Fruit fly (Drosophila melanogaster) S2 (cell line): Measurements from ENCODE around the gene CG43251.

Experiments
- CG8478 ChIP-seq: fragments of >200 bp; optimal IDR thresholded peaks from 2 replicates; lab custom pipeline; 2018
- CTCF ChIP-seq, 2 experiments: fragments of >200 bp; optimal IDR thresholded peaks; 2 replicates each; lab custom pipeline; 2018

The CG43251 gene

dm6 chr3L:20758583-20758982 lies at the start of gene CG43251:
Gene CG43251 (plus strand): TSS chr3L:20758883.
- TF ChIP-seq CG8478 (lab: Kevin White, UChicago) (no peak), CTCF (optimal IDR thresholded peaks at IDR 0.05; lab: Kevin White, UChicago) (no peak)

- TF ChIP-seq CG8478 (lab: Kevin White, UChicago), result no peak
- TF ChIP-seq CTCF (optimal IDR thresholded peaks at IDR 0.05; lab: Kevin White, UChicago), result no peak
These were observed 48.1 kb upstream of the CG43251 start for dm6 chr3L:20710475-20711177.

dm6 chr3L:20711397-20711796 lies 47.3 kb upstream of the CG43251 start:
- no peak for TF ChIP-seq CG8478 (lab: Kevin White, UChicago)
- TF ChIP-seq CTCF (optimal IDR thresholded peaks at IDR 0.05; lab: Kevin White, UChicago), result peak; percentile 84 to 95

DNA sequence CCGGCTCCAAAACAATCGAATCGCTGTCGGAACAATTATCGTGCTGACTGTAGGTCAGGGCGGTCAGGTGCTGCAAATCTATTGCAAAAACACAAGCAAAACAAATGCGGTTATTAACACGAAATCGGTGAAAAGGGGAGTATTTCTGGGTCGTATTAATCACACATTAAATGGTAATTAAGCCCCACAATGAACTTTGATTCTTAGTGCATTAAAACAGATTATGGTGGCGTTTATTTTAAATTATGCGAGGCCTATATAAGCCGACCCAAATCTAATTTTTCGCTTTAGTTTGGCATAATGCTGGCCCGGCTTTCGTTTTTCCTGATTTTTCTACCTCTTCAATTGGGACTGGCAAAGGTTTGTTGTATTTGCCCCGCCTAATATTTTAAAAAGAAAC lies 44.9 kb upstream of the CG43251 start, which contains the start of gene CG34260:
TSS of gene CG34260 (plus strand) at position 301 of the 400 bp plus-strand sequence.
- TF ChIP-seq CTCF (optimal IDR thresholded peaks at IDR 0.05; lab: Kevin White, UChicago) (no peak), CG8478 (lab: Kevin White, UChicago) (no peak)

dm6 chr3L:20719100-20719499 lies 39.6 kb upstream of the CG43251 start, which contains the start of gene cmpy:
Gene cmpy (minus strand): TSS chr3L:20719200.
- TF ChIP-seq CG8478 (lab: Kevin White, UChicago), result no peak
- no peak for TF ChIP-seq CTCF (optimal IDR thresholded peaks at IDR 0.05; lab: Kevin White, UChicago)

DNA sequence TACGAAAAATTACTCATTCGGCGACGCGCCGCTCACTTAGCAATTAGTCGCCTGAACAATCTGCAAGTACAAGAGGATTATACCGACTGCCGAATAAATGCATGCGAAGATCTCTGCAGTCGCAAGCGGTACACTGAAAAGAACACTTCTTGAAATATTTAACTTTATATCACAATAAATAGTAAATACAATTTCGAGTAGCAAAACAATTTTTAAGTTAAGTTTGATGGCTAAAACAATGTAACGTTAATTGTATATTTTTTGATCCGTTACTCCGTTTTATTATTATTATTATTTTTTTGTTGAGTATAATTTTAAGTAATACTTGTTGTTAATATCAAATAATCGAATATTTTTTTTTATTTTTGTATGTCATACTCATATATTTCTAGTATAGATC lies 29.3 kb upstream of the CG43251 start:
- TF ChIP-seq CTCF (optimal IDR thresholded peaks at IDR 0.05; lab: Kevin White, UChicago) (no peak), CG8478 (lab: Kevin White, UChicago) (no peak)

- TF ChIP-seq CTCF (optimal IDR thresholded peaks at IDR 0.05; lab: Kevin White, UChicago), result no peak
These were observed 28.1 kb upstream of the CG43251 start, which contains the start of gene CG13252 for dm6 chr3L:20730323-20731238. Gene CG13252 (plus strand): TSS chr3L:20730591.

dm6 chr3L:20732492-20732891 lies 26.2 kb upstream of the CG43251 start:
- TF ChIP-seq CTCF (optimal IDR thresholded peaks at IDR 0.05; lab: Kevin White, UChicago) (no peak), CG8478 (lab: Kevin White, UChicago) (no peak)

dm6 chr3L:20733530-20734257 lies 25.0 kb upstream of the CG43251 start:
- no peak for TF ChIP-seq CG8478 (lab: Kevin White, UChicago)
- TF ChIP-seq CTCF (optimal IDR thresholded peaks at IDR 0.05; lab: Kevin White, UChicago), result no peak

- TF ChIP-seq CG8478 (lab: Kevin White, UChicago) (no peak), CTCF (optimal IDR thresholded peaks at IDR 0.05; lab: Kevin White, UChicago) (no peak)
These were observed 24.4 kb upstream of the CG43251 start for dm6 chr3L:20734258-20734624.

- no peak for TF ChIP-seq CG8478 (lab: Kevin White, UChicago)
- TF ChIP-seq CTCF (optimal IDR thresholded peaks at IDR 0.05; lab: Kevin White, UChicago), result no peak
These were observed 22.4 kb upstream of the CG43251 start for dm6 chr3L:20736266-20736665.

DNA sequence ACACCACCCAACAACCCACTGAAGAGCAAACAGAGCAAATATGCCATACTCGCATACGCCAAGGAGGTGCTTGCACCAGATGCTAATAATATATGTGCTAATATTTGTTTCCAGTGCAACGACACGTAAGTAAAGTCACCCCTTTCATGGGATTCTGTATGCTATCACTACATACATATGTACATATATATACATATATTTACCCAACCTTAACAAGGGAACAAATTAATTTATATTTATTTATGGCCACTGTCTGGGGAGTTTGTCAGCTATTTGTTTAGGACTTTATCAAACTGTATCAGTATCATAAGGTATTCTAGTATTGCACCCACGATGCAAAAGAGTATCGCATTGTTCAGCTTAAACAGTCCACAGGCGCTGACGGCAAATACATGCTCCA lies 21.3 kb upstream of the CG43251 start:
- TF ChIP-seq CTCF (optimal IDR thresholded peaks at IDR 0.05; lab: Kevin White, UChicago), result no peak
- no peak for TF ChIP-seq CG8478 (lab: Kevin White, UChicago)

- TF ChIP-seq CTCF (optimal IDR thresholded peaks at IDR 0.05; lab: Kevin White, UChicago) (no peak), CG8478 (lab: Kevin White, UChicago) (no peak)
These were observed 19.3 kb upstream of the CG43251 start, which contains the start of gene Gr77a for dm6 chr3L:20739414-20739813. Gene Gr77a (minus strand): TSS chr3L:20739430.

- TF ChIP-seq CTCF (optimal IDR thresholded peaks at IDR 0.05; lab: Kevin White, UChicago) (no peak), CG8478 (lab: Kevin White, UChicago) (no peak)
These were observed 11.3 kb upstream of the CG43251 start for dm6 chr3L:20747299-20747925.
